Fruit fly (Drosophila melanogaster) whole organism: ENCODE data around the gene eIF3d1.

Source experiments
- CG8478 ChIP-seq: fragments of >200 bp; optimal IDR thresholded peaks from 2 replicates; lab custom pipeline; 2018; ENCODE audit warnings: inconsistent platforms
- Dll ChIP-seq: fragments of >200 bp; optimal IDR thresholded peaks from 2 replicates; lab custom pipeline; 2017
- EcR ChIP-seq, 2 experiments: fragments of >200 bp; optimal IDR thresholded peaks; 2 replicates each; lab custom pipeline; 2017; ENCODE audit warnings: missing biosample characterization in 2 of 2, missing genetic modification characterization in 2 of 2, missing genetic modification reagents in 2 of 2
- pan ChIP-seq: fragments of >200 bp; optimal IDR thresholded peaks from 2 replicates; lab custom pipeline; 2017
- psq ChIP-seq: fragments of >200 bp; optimal IDR thresholded peaks from 2 replicates; lab custom pipeline; 2017
- usp ChIP-seq: fragments of >200 bp; optimal IDR thresholded peaks from 2 replicates; lab custom pipeline; 2017; ENCODE audit warnings: missing biosample characterization, missing genetic modification characterization, mixed read lengths

Gene eIF3d1

DNA sequence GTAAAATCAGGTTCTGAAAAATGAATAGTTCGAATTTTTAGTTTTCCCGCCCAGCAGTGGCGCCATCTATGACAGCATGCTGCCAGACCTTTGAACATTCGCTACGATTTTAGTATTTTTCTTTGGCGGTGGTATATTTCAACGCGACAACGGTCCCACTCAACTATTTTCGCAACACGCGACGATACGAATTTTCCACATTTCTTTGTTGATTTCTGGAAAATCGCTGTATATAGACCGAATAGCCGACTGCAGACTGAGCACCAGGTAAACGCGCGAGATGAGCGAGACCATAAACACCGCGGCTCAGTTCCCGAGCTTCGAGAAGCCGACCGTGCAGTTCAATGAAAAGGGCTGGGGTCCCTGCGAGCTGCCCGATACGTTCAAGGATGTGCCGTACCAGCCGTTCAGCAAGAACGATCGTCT lies at the start of gene eIF3d1:
eIF3d1 (plus strand) TSS at position 129 of the 426 bp plus-strand sequence.
- TF ChIP-seq usp (GFP tag; lab: Kevin White, UChicago), result no peak
- TF ChIP-seq CG8478 (lab: Kevin White, UChicago), result no peak
- no peak for TF ChIP-seq Dll (lab: Kevin White, UChicago)
- TF ChIP-seq EcR (GFP tag; optimal IDR thresholded peaks at IDR 0.05; lab: Kevin White, UChicago), result no peak
- TF ChIP-seq psq (lab: Kevin White, UChicago), result no peak
- no peak for TF ChIP-seq pan (lab: Kevin White, UChicago)

dm6 chr3R:23634789-23635188 lies 45.0 kb upstream of the eIF3d1 start:
- TF ChIP-seq pan (lab: Kevin White, UChicago) (no peak), EcR (GFP tag; optimal IDR thresholded peaks at IDR 0.05; lab: Kevin White, UChicago) (no peak), usp (GFP tag; lab: Kevin White, UChicago) (no peak), psq (lab: Kevin White, UChicago) (no peak), CG8478 (lab: Kevin White, UChicago) (no peak), Dll (lab: Kevin White, UChicago) (no peak)

DNA sequence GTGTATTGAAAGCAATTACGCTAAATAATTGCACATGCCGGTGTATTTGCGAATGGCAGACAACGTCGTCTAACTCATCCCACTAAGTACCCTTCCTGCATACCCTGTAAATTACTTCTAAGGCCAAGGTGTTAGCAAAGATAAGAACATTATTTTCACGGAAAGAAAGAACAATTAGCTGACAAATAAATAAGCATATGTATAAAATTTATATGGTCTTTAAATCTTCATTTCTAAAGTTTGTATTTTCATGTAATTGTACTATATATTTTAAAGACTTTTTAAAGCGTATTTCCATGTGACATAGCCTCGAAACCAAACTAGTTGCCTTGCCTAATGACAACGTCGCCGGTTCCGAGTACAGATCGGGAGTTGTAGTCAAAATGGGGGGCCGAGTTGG lies 42.6 kb upstream of the eIF3d1 start:
- no peak for TF ChIP-seq EcR (GFP tag; optimal IDR thresholded peaks at IDR 0.05; lab: Kevin White, UChicago)
- TF ChIP-seq psq (lab: Kevin White, UChicago), result no peak
- TF ChIP-seq Dll (lab: Kevin White, UChicago), result no peak
- TF ChIP-seq CG8478 (lab: Kevin White, UChicago), result no peak
- no peak for TF ChIP-seq usp (GFP tag; lab: Kevin White, UChicago)
- no peak for TF ChIP-seq pan (lab: Kevin White, UChicago)

DNA sequence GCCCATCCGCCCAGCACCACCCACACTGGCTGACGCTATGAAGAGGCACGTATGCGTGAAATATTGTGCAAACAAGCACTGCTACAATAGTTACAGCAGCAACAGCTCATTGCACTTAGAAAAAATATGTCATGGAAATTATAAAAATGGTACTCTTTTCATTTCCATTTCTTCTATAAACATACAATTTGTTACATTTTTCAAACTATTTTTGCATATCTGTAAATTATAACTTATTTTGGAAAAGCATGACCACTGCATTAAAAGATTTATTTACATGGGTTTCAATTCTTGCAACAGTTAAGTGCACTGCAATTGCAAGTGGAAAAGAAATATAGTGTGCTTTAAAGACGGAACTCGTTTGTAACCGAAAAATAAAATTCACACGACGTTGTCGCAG lies 41.5 kb upstream of the eIF3d1 start:
- TF ChIP-seq psq (lab: Kevin White, UChicago), result no peak
- no peak for TF ChIP-seq Dll (lab: Kevin White, UChicago)
- TF ChIP-seq CG8478 (lab: Kevin White, UChicago), result no peak
- no peak for TF ChIP-seq usp (GFP tag; lab: Kevin White, UChicago)
- TF ChIP-seq pan (lab: Kevin White, UChicago), result no peak
- TF ChIP-seq EcR (GFP tag; optimal IDR thresholded peaks at IDR 0.05; lab: Kevin White, UChicago), result no peak

DNA sequence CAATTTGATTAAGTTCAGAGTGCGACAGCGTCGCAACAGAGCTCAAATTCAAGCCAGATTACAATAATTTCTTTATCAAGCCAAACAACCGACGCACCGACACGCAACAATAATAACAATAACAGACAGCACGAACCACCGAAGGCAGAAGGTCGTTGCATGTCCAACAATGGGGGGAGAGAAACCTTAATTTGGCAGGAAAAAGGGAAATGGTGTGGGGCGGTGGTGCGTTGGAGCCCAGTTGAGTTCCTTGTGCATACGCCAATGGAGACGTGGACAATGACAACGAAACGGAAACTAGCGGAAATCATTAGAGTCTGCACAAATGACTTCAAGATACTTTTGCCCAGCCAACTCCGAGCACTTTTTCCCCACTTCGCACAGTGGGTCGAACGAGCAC lies 40.3 kb upstream of the eIF3d1 start:
- TF ChIP-seq usp (GFP tag; lab: Kevin White, UChicago) (no peak), pan (lab: Kevin White, UChicago) (no peak), CG8478 (lab: Kevin White, UChicago) (no peak), Dll (lab: Kevin White, UChicago) (no peak), EcR (GFP tag; optimal IDR thresholded peaks at IDR 0.05; lab: Kevin White, UChicago) (no peak), psq (lab: Kevin White, UChicago) (no peak)

dm6 chr3R:23642836-23643235 lies 37.0 kb upstream of the eIF3d1 start:
- TF ChIP-seq Dll (lab: Kevin White, UChicago), result no peak
- TF ChIP-seq psq (lab: Kevin White, UChicago), result no peak
- no peak for TF ChIP-seq EcR (GFP tag; optimal IDR thresholded peaks at IDR 0.05; lab: Kevin White, UChicago)
- TF ChIP-seq usp (GFP tag; lab: Kevin White, UChicago), result no peak
- TF ChIP-seq CG8478 (lab: Kevin White, UChicago), result no peak
- TF ChIP-seq pan (lab: Kevin White, UChicago), result no peak

dm6 chr3R:23646183-23646582 lies 33.7 kb upstream of the eIF3d1 start:
- no peak for TF ChIP-seq EcR (GFP tag; optimal IDR thresholded peaks at IDR 0.05; lab: Kevin White, UChicago)
- TF ChIP-seq psq (lab: Kevin White, UChicago), result no peak
- no peak for TF ChIP-seq pan (lab: Kevin White, UChicago)
- no peak for TF ChIP-seq Dll (lab: Kevin White, UChicago)
- no peak for TF ChIP-seq usp (GFP tag; lab: Kevin White, UChicago)
- TF ChIP-seq CG8478 (lab: Kevin White, UChicago), result no peak

DNA sequence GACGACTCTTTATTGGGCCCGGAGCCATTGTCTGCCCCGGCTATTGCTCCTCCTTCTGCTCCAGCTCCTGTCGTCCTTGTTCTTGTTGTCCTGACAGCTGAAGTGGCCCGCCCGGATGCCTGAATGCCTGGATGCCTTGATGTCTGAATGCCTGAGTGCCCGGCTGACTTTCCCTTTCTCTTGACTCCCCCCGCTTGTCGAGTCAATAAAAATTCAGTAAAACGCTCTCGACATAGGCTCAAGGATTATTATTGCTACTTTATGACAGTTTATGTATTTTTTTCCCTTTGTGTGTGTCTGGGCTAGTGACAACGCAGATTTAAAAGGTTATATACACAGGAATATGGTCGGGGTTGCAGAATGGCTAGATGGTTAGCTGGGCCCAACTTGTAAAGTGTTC lies 30.0 kb upstream of the eIF3d1 start:
- TF ChIP-seq usp (GFP tag; lab: Kevin White, UChicago) (no peak), CG8478 (lab: Kevin White, UChicago) (no peak), Dll (lab: Kevin White, UChicago) (no peak), EcR (GFP tag; optimal IDR thresholded peaks at IDR 0.05; lab: Kevin White, UChicago) (no peak), pan (lab: Kevin White, UChicago) (no peak), psq (lab: Kevin White, UChicago) (no peak)

dm6 chr3R:23652525-23653108 lies 27.2 kb upstream of the eIF3d1 start:
- TF ChIP-seq psq (lab: Kevin White, UChicago), result no peak
- TF ChIP-seq EcR (GFP tag; optimal IDR thresholded peaks at IDR 0.05; lab: Kevin White, UChicago), result no peak
- TF ChIP-seq Dll (lab: Kevin White, UChicago), result no peak
- no peak for TF ChIP-seq CG8478 (lab: Kevin White, UChicago)
- no peak for TF ChIP-seq pan (lab: Kevin White, UChicago)
- TF ChIP-seq usp (GFP tag; lab: Kevin White, UChicago), result no peak

dm6 chr3R:23655501-23655900 lies 24.3 kb upstream of the eIF3d1 start:
- no peak for TF ChIP-seq pan (lab: Kevin White, UChicago)
- TF ChIP-seq EcR (GFP tag; optimal IDR thresholded peaks at IDR 0.05; lab: Kevin White, UChicago), result no peak
- TF ChIP-seq Dll (lab: Kevin White, UChicago), result no peak
- no peak for TF ChIP-seq psq (lab: Kevin White, UChicago)
- TF ChIP-seq usp (GFP tag; lab: Kevin White, UChicago), result no peak
- no peak for TF ChIP-seq CG8478 (lab: Kevin White, UChicago)
